Worm (Caenorhabditis elegans): ENCODE measurements around the gene spat-3.

DNA sequence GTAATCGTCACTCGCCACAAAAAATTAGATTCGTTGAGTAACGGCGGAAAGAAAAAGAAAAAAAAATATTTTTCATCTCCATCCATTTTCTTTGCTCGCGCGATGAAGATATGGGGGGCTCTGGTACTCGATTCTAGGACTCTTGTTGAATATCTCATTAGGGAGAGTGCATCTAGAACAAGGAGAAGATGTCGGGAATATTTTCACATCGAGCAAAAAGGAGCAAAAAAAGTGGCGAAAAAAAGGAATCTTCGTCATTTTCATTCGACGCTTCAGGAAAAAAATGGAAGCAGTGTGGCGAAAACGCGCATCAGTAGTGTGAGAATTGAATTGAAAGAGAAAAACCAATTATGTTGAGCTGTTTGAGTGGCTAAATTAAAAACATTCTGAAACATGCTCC, 18.0 kb upstream of the spat-3 start:
- TF ChIP-seq unc-62 (GFP tag; optimal IDR thresholded peaks at IDR 0.05 in 1 of 2) (no peak), unc-62 (tag; optimal IDR thresholded peaks at IDR 0.05) (no peak), mxl-3 (GFP tag; optimal IDR thresholded peaks at IDR 0.05) (no peak), mdl-1 (tag; optimal IDR thresholded peaks at IDR 0.05) (no peak), nhr-237 (tag; optimal IDR thresholded peaks at IDR 0.05) (no peak), snpc-4 (tag; optimal IDR thresholded peaks at IDR 0.05) (no peak), fkh-10 (GFP tag; optimal IDR thresholded peaks at IDR 0.05) (peak; percentile 71), snpc-1.2 (GFP tag; IDR thresholded peaks at IDR 0.05) (no peak), pha-4 (GFP tag; IDR thresholded peaks at IDR 0.05) (no peak), pha-4 (tag; optimal IDR thresholded peaks at IDR 0.05) (no peak), R02D3.7 (tag; optimal IDR thresholded peaks at IDR 0.05) (no peak), ama-1 (optimal IDR thresholded peaks at IDR 0.05) (no peak)
